Fruit fly (Drosophila melanogaster) whole organism, wandering third instar larva: Measurements from ENCODE around the gene alpha-Est9.

Source experiments
- GATAd ChIP-seq: sonication (Bioruptor generic); optimal IDR thresholded peaks from 2 replicates; lab custom pipeline; 2016; ENCODE audit warnings: missing biosample characterization, missing genetic modification characterization
- fru ChIP-seq: fragments of 200-800 bp; sonication (Bioruptor generic); optimal IDR thresholded peaks from 3 replicates; lab custom pipeline; 2016; ENCODE audit warnings: missing biosample characterization, mild to moderate bottlenecking, missing genetic modification characterization
- jim ChIP-seq: fragments of 175-275, 200-325 bp; sonication (Bioruptor generic); optimal IDR thresholded peaks from 2 replicates; lab custom pipeline; 2016; ENCODE audit warnings: missing biosample characterization, mild to moderate bottlenecking, missing genetic modification characterization

DNA sequence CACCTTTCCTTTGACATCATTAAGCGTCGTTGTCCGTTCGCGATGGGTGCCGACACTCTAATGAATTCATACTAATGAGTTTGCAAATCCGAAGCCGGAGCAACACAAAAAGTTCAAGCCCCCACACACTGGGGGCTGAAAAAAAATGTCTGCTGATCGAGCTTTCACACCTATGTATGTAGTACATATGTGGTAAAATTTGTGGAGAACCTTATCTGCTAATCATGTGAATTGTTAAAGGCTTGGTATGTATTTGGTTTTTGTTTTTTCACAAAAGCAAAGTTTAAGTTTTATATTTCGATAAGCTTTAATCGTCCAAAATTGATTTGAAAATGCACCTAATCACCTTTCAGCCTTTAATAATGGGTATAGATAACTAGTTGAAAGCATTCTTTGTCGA, 31.4 kb upstream of the alpha-Est9 start, which contains the start of gene alpha-Est5:
- no peak for TF ChIP-seq fru
- no peak for TF ChIP-seq GATAd (GFP tag; lab: Kevin White, UChicago)
- no peak for TF ChIP-seq jim
